Worm (Caenorhabditis elegans): ENCODE results near the gene tag-267.

Gene tag-267

ce11 chrIII:636067-636466 is 4.5 kb upstream of the tag-267 start, which contains the start of gene T19C3.7:
Gene T19C3.7, minus strand, starts transcription at chrIII:636167.
- TF ChIP-seq ekl-4 (GFP tag; IDR thresholded peaks at IDR 0.05) (no peak), mxl-1 (tag; optimal IDR thresholded peaks at IDR 0.05) (no peak), ztf-18 (tag; optimal IDR thresholded peaks at IDR 0.05) (no peak), bed-2 (GFP tag; IDR thresholded peaks at IDR 0.05) (no peak), lin-54 (GFP tag; optimal IDR thresholded peaks at IDR 0.05) (no peak), ama-1 (optimal IDR thresholded peaks at IDR 0.05) (no peak), ama-1 (GFP tag; optimal IDR thresholded peaks at IDR 0.05) (no peak), dpff-1 (tag; optimal IDR thresholded peaks at IDR 0.05) (no peak), ceh-79 (tag; optimal IDR thresholded peaks at IDR 0.05) (no peak), rpc-1 (optimal IDR thresholded peaks at IDR 0.05) (no peak), rpc-1 (tag; optimal IDR thresholded peaks at IDR 0.05) (no peak)

DNA sequence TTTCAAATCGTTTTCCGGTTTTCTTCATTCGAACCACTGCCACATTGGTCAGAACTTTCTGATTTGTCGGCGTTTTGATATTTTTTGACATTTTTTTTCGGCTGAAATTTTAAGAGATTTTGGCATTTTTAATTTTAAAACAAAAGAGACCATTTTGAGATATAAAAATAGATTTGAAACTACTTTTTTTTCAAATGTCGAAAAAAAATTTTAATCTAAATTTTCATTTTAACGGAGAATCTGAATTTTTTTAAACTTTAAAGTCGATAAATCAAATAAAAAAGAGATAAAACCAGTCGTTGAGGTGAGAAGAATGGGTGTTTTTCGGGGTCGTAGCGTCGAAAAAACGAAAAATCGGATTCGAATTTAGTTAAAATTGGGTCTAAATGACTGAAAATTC is 2.3 kb upstream of the tag-267 start, which contains the start of gene sbds-1:
Gene sbds-1, minus strand, starts transcription at position 101 of the 400 bp plus-strand sequence.
- TF ChIP-seq ztf-28 (GFP tag; IDR thresholded peaks at IDR 0.05) (no peak), egrh-3 (GFP tag; IDR thresholded peaks at IDR 0.05) (no peak), athp-1 (tag; optimal IDR thresholded peaks at IDR 0.05) (no peak), Y53G8AR.9 (GFP tag; conservative IDR thresholded peaks at IDR 0.05) (no peak), ceh-79 (tag; optimal IDR thresholded peaks at IDR 0.05) (no peak), sptf-2 (GFP tag; optimal IDR thresholded peaks at IDR 0.05) (no peak), mel-28 (tag; optimal IDR thresholded peaks at IDR 0.05; ENCODE audit: borderline replicate concordance) (no peak), sdz-38 (tag; optimal IDR thresholded peaks at IDR 0.05) (no peak)

DNA sequence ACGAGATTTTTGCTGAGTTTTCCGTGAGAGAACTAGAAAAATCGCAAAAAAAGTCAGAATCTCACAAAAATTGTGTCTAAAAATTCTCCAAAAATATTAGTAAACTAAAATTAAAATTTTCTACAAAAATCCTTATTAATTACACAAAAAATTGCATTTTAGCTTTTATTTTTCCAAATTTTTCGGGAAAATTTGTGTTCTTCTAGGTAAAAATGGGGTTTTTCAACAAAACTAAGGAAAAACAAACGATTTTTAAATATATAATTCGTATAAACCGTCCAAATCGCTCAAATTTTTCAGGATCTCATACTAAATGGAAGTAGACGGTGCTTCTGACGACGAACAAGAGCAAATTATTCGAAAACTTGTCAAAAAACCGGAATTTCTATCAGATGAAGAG is 1.2 kb downstream of the tag-267 start, which contains the start of gene W06E11.1:
Gene W06E11.1, plus strand, starts transcription at position 301 of the 400 bp plus-strand sequence.
- no peak for TF ChIP-seq F49E8.2 (tag; optimal IDR thresholded peaks at IDR 0.05; ENCODE audit: insufficient read depth)
- TF ChIP-seq lin-26 (GFP tag; IDR thresholded peaks at IDR 0.05), result no peak
- TF ChIP-seq lir-1 (GFP tag; conservative IDR thresholded peaks at IDR 0.05), result no peak
- no peak for TF ChIP-seq hlh-26 (GFP tag; conservative IDR thresholded peaks at IDR 0.05)
- no peak for TF ChIP-seq ceh-58 (GFP tag; IDR thresholded peaks at IDR 0.05)
- TF ChIP-seq pha-4 (tag; optimal IDR thresholded peaks at IDR 0.05), result no peak
- TF ChIP-seq rcor-1 (GFP tag; IDR thresholded peaks at IDR 0.05), result no peak
- TF ChIP-seq F57C9.4 (tag; optimal IDR thresholded peaks at IDR 0.05), result no peak
- no peak for TF ChIP-seq mxl-1 (tag; optimal IDR thresholded peaks at IDR 0.05)
- TF ChIP-seq cebp-2 (GFP tag; IDR thresholded peaks at IDR 0.05), result no peak
- TF ChIP-seq snpc-1.3 (tag; optimal IDR thresholded peaks at IDR 0.05; ENCODE audit: insufficient read depth), result no peak
- no peak for TF ChIP-seq attf-3 (GFP tag; conservative IDR thresholded peaks at IDR 0.05)

- TF ChIP-seq ztf-18 (tag; optimal IDR thresholded peaks at IDR 0.05), result no peak
- TF ChIP-seq mxl-1 (tag; optimal IDR thresholded peaks at IDR 0.05), result no peak
- TF ChIP-seq dpff-1 (tag; optimal IDR thresholded peaks at IDR 0.05), result no peak
- TF ChIP-seq rec-8 (tag; optimal IDR thresholded peaks at IDR 0.05), result no peak
- no peak for TF ChIP-seq pbrm-1 (GFP tag; IDR thresholded peaks at IDR 0.05)
- no peak for TF ChIP-seq gei-17 (GFP tag; optimal IDR thresholded peaks at IDR 0.05)
- no peak for TF ChIP-seq attf-5 (GFP tag; optimal IDR thresholded peaks at IDR 0.05)
- no peak for TF ChIP-seq aptf-2 (GFP tag; conservative IDR thresholded peaks at IDR 0.05)
- TF ChIP-seq ztf-3 (GFP tag; optimal IDR thresholded peaks at IDR 0.05), result no peak
- no peak for TF ChIP-seq repo-1 (tag; optimal IDR thresholded peaks at IDR 0.05)
- no peak for TF ChIP-seq K12H6.12 (tag; optimal IDR thresholded peaks at IDR 0.05)
These were observed 4.1 kb downstream of the tag-267 start for ce11 chrIII:644660-645059.
